Worm (Caenorhabditis elegans) whole organism, L1 larva: Measurements from ENCODE around the gene Y119D3B.12.

Source experiments
- lin-35 ChIP-seq, 2 experiments: fragments of 150-350 bp; optimal IDR thresholded peaks; 2 replicates each; lab custom pipeline; 2014; ENCODE audit warnings: missing biosample characterization in 2 of 2, missing genetic modification characterization in 2 of 2, missing genetic modification reagents in 2 of 2
- mep-1 ChIP-seq: fragments of 150-350 bp; optimal IDR thresholded peaks from 2 replicates; lab custom pipeline; 2014; ENCODE audit warnings: missing biosample characterization, missing genetic modification characterization

ce11 chrIII:1161946-1162345 lies 40.4 kb upstream of the Y119D3B.12 start:
- TF ChIP-seq lin-35 (GFP tag; optimal IDR thresholded peaks at IDR 0.05; lab: Kevin White, UChicago) (no peak), mep-1 (tag; lab: Kevin White, UChicago) (no peak)
